Worm (Caenorhabditis elegans): ENCODE results near the gene F13A7.12.

- TF ChIP-seq snpc-4 (tag; optimal IDR thresholded peaks at IDR 0.05) (no peak), F13H6.1 (tag; optimal IDR thresholded peaks at IDR 0.05) (no peak), nhr-11 (tag; optimal IDR thresholded peaks at IDR 0.05) (no peak), ama-1 (optimal IDR thresholded peaks at IDR 0.05) (no peak), egl-27 (tag; optimal IDR thresholded peaks at IDR 0.05) (no peak), ceh-82 (tag; optimal IDR thresholded peaks at IDR 0.05) (no peak), zag-1 (tag; optimal IDR thresholded peaks at IDR 0.05) (no peak), fos-1 (tag; optimal IDR thresholded peaks at IDR 0.05) (no peak), ZK546.5 (tag; optimal IDR thresholded peaks at IDR 0.05) (no peak), nhr-77 (tag; optimal IDR thresholded peaks at IDR 0.05) (no peak), ztf-4 (tag; optimal IDR thresholded peaks at IDR 0.05) (no peak), gmeb-1 (tag; optimal IDR thresholded peaks at IDR 0.05) (no peak), ztf-11 (tag; optimal IDR thresholded peaks at IDR 0.05) (no peak)
These were observed 33.7 kb downstream of the F13A7.12 start, which contains the start of gene F26D2.10 for ce11 chrV:16429503-16429902.

All from whole organism, L2 larva.